Fruit fly (Drosophila melanogaster) whole organism, embryonic: ENCODE results near the gene CG12594.
A peak's percentile ranks its signal among the peaks of the same experiment; 100 is the strongest.

Source experiments
- Abd-B ChIP-seq: fragments of 200-800 bp; sonication (Bioruptor generic); optimal IDR thresholded peaks from 2 replicates; lab custom pipeline; 2018; ENCODE audit warnings: missing biosample characterization, mild to moderate bottlenecking, missing genetic modification characterization, moderate library complexity
- Antp ChIP-seq: fragments of 200-800 bp; sonication (Bioruptor generic); optimal IDR thresholded peaks from 3 replicates; lab custom pipeline; 2016; ENCODE audit warnings: missing biosample characterization, missing genetic modification characterization
- BtbVII ChIP-seq: fragments of 200-800 bp; sonication (Bioruptor generic); optimal IDR thresholded peaks from 3 replicates; lab custom pipeline; 2017; ENCODE audit warnings: missing biosample characterization, mild to moderate bottlenecking, missing genetic modification characterization
- CG10979 ChIP-seq: fragments of 200-800 bp; sonication (Bioruptor generic); optimal IDR thresholded peaks from 2 replicates; lab custom pipeline; 2018; ENCODE audit warnings: missing biosample characterization, mild to moderate bottlenecking, missing genetic modification characterization, moderate library complexity
- CG11085 ChIP-seq: fragments of 200-800 bp; sonication (Bioruptor generic); IDR thresholded peaks from 2 replicates; pipeline ENCODE4 v1.3.6; 2022; ENCODE audit warnings: missing biosample characterization, missing genetic modification characterization
- CG12071 ChIP-seq: fragments of 200-800 bp; sonication (Bioruptor generic); optimal IDR thresholded peaks from 3 replicates; lab custom pipeline; 2018; ENCODE audit warnings: missing biosample characterization, mild to moderate bottlenecking, missing genetic modification characterization
- CG12219 ChIP-seq: fragments of 200-800 bp; sonication (Bioruptor generic); optimal IDR thresholded peaks from 3 replicates; lab custom pipeline; 2018; ENCODE audit warnings: missing biosample characterization, mild to moderate bottlenecking, missing genetic modification characterization
- CG12744 ChIP-seq: fragments of 200-800 bp; sonication (Bioruptor generic); optimal IDR thresholded peaks from 2 replicates; lab custom pipeline; 2016; ENCODE audit warnings: missing biosample characterization, missing genetic modification characterization
- CG1603 ChIP-seq: fragments of 200-800 bp; sonication (Bioruptor generic); optimal IDR thresholded peaks from 2 replicates; lab custom pipeline; 2019; ENCODE audit warnings: missing biosample characterization, mild to moderate bottlenecking, missing genetic modification characterization, moderate library complexity
- CG17568 ChIP-seq: fragments of 200-800 bp; sonication (Bioruptor generic); optimal IDR thresholded peaks from 2 replicates; lab custom pipeline; 2018; ENCODE audit warnings: missing biosample characterization, mild to moderate bottlenecking, missing genetic modification characterization, moderate library complexity
- CG17829 ChIP-seq: fragments of 200-800 bp; optimal IDR thresholded peaks from 2 replicates; lab custom pipeline; 2019; ENCODE audit warnings: missing biosample characterization, mild to moderate bottlenecking, missing genetic modification characterization, moderate library complexity
- CG17912 ChIP-seq: fragments of 200-800 bp; sonication (Bioruptor generic); optimal IDR thresholded peaks from 2 replicates; lab custom pipeline; 2018; ENCODE audit warnings: missing biosample characterization, mild to moderate bottlenecking, missing genetic modification characterization
- CG1832 ChIP-seq: fragments of 200-800 bp; sonication (Bioruptor generic); optimal IDR thresholded peaks from 2 replicates; lab custom pipeline; 2017; ENCODE audit warnings: missing biosample characterization, mild to moderate bottlenecking, missing genetic modification characterization, inconsistent platforms
- CG2116 ChIP-seq: fragments of 200-800 bp; sonication (Bioruptor generic); optimal IDR thresholded peaks from 3 replicates; lab custom pipeline; 2018; ENCODE audit warnings: missing biosample characterization, mild to moderate bottlenecking, missing genetic modification characterization
- CG33213 ChIP-seq: fragments of 200-800 bp; sonication (Bioruptor generic); optimal IDR thresholded peaks from 3 replicates; lab custom pipeline; 2016; ENCODE audit warnings: missing biosample characterization, missing genetic modification characterization
- CG4707 ChIP-seq: fragments of 200-800 bp; sonication (Bioruptor generic); optimal IDR thresholded peaks from 2 replicates; lab custom pipeline; 2018; ENCODE audit warnings: missing biosample characterization, mild to moderate bottlenecking, missing genetic modification characterization, moderate library complexity
- CG9727 ChIP-seq: fragments of 200-800 bp; sonication (Bioruptor generic); optimal IDR thresholded peaks from 3 replicates; lab custom pipeline; 2017; ENCODE audit warnings: missing biosample characterization, mild to moderate bottlenecking, missing genetic modification characterization
- E2f2 ChIP-seq: fragments of 200-800 bp; sonication (Bioruptor generic); IDR thresholded peaks from 2 replicates; pipeline ENCODE4 v1.3.6; 2022; ENCODE audit warnings: missing biosample characterization, missing genetic modification characterization
- Hr51 ChIP-seq, 2 experiments: fragments of 200-800 bp; sonication (Bioruptor generic); optimal IDR thresholded peaks; 2 replicates in 1 of 2; 3 replicates in 1 of 2; lab custom pipeline; 2016 to 2018; ENCODE audit warnings: missing biosample characterization in 2 of 2, missing genetic modification characterization in 2 of 2, mild to moderate bottlenecking in 1 of 2, moderate library complexity in 1 of 2
- Lhr ChIP-seq: fragments of 200-800 bp; sonication (Bioruptor generic); optimal IDR thresholded peaks from 3 replicates; lab custom pipeline; 2017; ENCODE audit warnings: mild to moderate bottlenecking, missing biosample characterization, missing genetic modification reagents, missing genetic modification characterization
- Lpt ChIP-seq: fragments of >200 bp; optimal IDR thresholded peaks from 2 replicates; lab custom pipeline; 2018; ENCODE audit warnings: missing biosample characterization, missing genetic modification characterization
- PHDP ChIP-seq: fragments of 200-800 bp; sonication (Bioruptor generic); optimal IDR thresholded peaks from 3 replicates; lab custom pipeline; 2018; ENCODE audit warnings: missing biosample characterization, mild to moderate bottlenecking, missing genetic modification characterization, moderate library complexity
- Ptx1 ChIP-seq: fragments of 200-800 bp; sonication (Bioruptor generic); IDR thresholded peaks from 2 replicates; pipeline ENCODE4 v1.3.6; 2022; ENCODE audit warnings: missing biosample characterization, missing genetic modification characterization
- Rx ChIP-seq: fragments of 200-800 bp; sonication (Bioruptor generic); IDR thresholded peaks from 2 replicates; pipeline ENCODE4 v1.3.6; 2022; ENCODE audit warnings: missing biosample characterization, missing genetic modification characterization
- Side ChIP-seq: fragments of 200-800 bp; sonication (Bioruptor generic); optimal IDR thresholded peaks from 2 replicates; lab custom pipeline; 2016; ENCODE audit warnings: missing biosample characterization, missing genetic modification characterization
- Sox100B ChIP-seq: fragments of 200-800 bp; sonication (Bioruptor generic); optimal IDR thresholded peaks from 3 replicates; lab custom pipeline; 2018; ENCODE audit warnings: missing biosample characterization, mild to moderate bottlenecking, missing genetic modification characterization
- Stat92E ChIP-seq, 3 experiments: fragments of >200 bp in 2 of 3; fragments of 200-800 bp in 1 of 3; sonication (Bioruptor generic) in 1 of 3; optimal IDR thresholded peaks; 2 replicates each; lab custom pipeline; 2017 to 2019; ENCODE audit warnings: missing biosample characterization in 3 of 3, missing genetic modification characterization in 3 of 3, mild to moderate bottlenecking in 1 of 3, moderate library complexity in 1 of 3
- Xbp1 ChIP-seq: fragments of 200-800 bp; sonication (Bioruptor generic); optimal IDR thresholded peaks from 3 replicates; lab custom pipeline; 2016; ENCODE audit warnings: missing biosample characterization, mild to moderate bottlenecking, missing genetic modification characterization
- ab ChIP-seq: fragments of 200-800 bp; sonication (Bioruptor generic); optimal IDR thresholded peaks from 2 replicates; lab custom pipeline; 2016; ENCODE audit warnings: missing biosample characterization, missing genetic modification characterization
- bsh ChIP-seq, 2 experiments: fragments of 200-800 bp; sonication (Bioruptor generic); optimal IDR thresholded peaks; 2 replicates each; lab custom pipeline; 2017 to 2018; ENCODE audit warnings: mild to moderate bottlenecking in 2 of 2, missing biosample characterization in 2 of 2, missing genetic modification characterization in 2 of 2, moderate library complexity in 1 of 2
- corto ChIP-seq: fragments of 200-800 bp; sonication (Bioruptor generic); optimal IDR thresholded peaks from 2 replicates; lab custom pipeline; 2016; ENCODE audit warnings: missing biosample characterization, mild to moderate bottlenecking, missing genetic modification characterization, moderate library complexity
- dmrt11E ChIP-seq: fragments of 200-800 bp; sonication (Bioruptor generic); optimal IDR thresholded peaks from 3 replicates; lab custom pipeline; 2018; ENCODE audit warnings: missing biosample characterization, mild to moderate bottlenecking, missing genetic modification characterization, moderate library complexity
- dpn ChIP-seq, 2 experiments: fragments of 200-800 bp; sonication (Bioruptor generic); optimal IDR thresholded peaks; 3 replicates each; lab custom pipeline; 2016; ENCODE audit warnings: missing biosample characterization in 2 of 2, missing genetic modification characterization in 2 of 2
- ems ChIP-seq: fragments of 200-800 bp; sonication (Bioruptor generic); optimal IDR thresholded peaks from 3 replicates; lab custom pipeline; 2016; ENCODE audit warnings: missing biosample characterization, missing genetic modification characterization
- fd102C ChIP-seq: fragments of 200-800 bp; sonication (Bioruptor generic); optimal IDR thresholded peaks from 2 replicates; lab custom pipeline; 2018; ENCODE audit warnings: missing biosample characterization, mild to moderate bottlenecking, missing genetic modification characterization, moderate library complexity
- fu2 ChIP-seq: fragments of 200-800 bp; sonication (Bioruptor generic); optimal IDR thresholded peaks from 2 replicates; lab custom pipeline; 2016; ENCODE audit warnings: missing biosample characterization, missing genetic modification characterization
- gem ChIP-seq: fragments of 200-800 bp; sonication (Bioruptor generic); optimal IDR thresholded peaks from 2 replicates; lab custom pipeline; 2019; ENCODE audit warnings: missing biosample characterization, mild to moderate bottlenecking, missing genetic modification characterization, moderate library complexity
- hbn ChIP-seq: fragments of 200-800 bp; sonication (Bioruptor generic); IDR thresholded peaks from 2 replicates; pipeline ENCODE4 v1.3.6; 2022; ENCODE audit warnings: missing biosample characterization, missing genetic modification characterization; ENCODE audit not compliant: partially characterized antibody
- ind ChIP-seq: fragments of 200-800 bp; sonication (Bioruptor generic); optimal IDR thresholded peaks from 3 replicates; lab custom pipeline; 2016; ENCODE audit warnings: missing biosample characterization, missing genetic modification characterization
- lab ChIP-seq: fragments of 200-800 bp; sonication (Bioruptor generic); optimal IDR thresholded peaks from 3 replicates; lab custom pipeline; 2017; ENCODE audit warnings: missing biosample characterization, missing genetic modification characterization, mild to moderate bottlenecking, moderate library complexity, missing genetic modification reagents
- nerfin-1 ChIP-seq: fragments of 200-800 bp; sonication (Bioruptor generic); optimal IDR thresholded peaks from 3 replicates; lab custom pipeline; 2019; ENCODE audit warnings: missing biosample characterization, mild to moderate bottlenecking, missing genetic modification characterization, moderate library complexity
- onecut ChIP-seq: fragments of 200-800 bp; sonication (Bioruptor generic); IDR thresholded peaks from 2 replicates; pipeline ENCODE4 v1.3.6; 2022; ENCODE audit warnings: missing biosample characterization, missing genetic modification characterization
- otp ChIP-seq: fragments of 200-800 bp; sonication (Bioruptor generic); IDR thresholded peaks from 3 replicates; pipeline ENCODE4, ENCODE4 v1.3.6; 2022; ENCODE audit warnings: missing biosample characterization, missing genetic modification characterization
- pho ChIP-seq: fragments of 200-800 bp; sonication (Bioruptor generic); optimal IDR thresholded peaks from 2 replicates; lab custom pipeline; 2016; ENCODE audit warnings: missing biosample characterization, missing genetic modification characterization
- pros ChIP-seq: fragments of 200-800 bp; sonication (Bioruptor generic); optimal IDR thresholded peaks from 3 replicates; lab custom pipeline; 2019; ENCODE audit warnings: missing biosample characterization, mild to moderate bottlenecking, missing genetic modification characterization, moderate library complexity
- sd ChIP-seq: fragments of 200-800 bp; sonication (Bioruptor generic); optimal IDR thresholded peaks from 3 replicates; lab custom pipeline; 2018; ENCODE audit warnings: missing biosample characterization, mild to moderate bottlenecking, missing genetic modification characterization, moderate library complexity
- sim ChIP-seq: fragments of 200-800 bp; sonication (Bioruptor generic); IDR thresholded peaks from 2 replicates; pipeline ENCODE4 v1.3.6; 2022; ENCODE audit warnings: missing biosample characterization, missing genetic modification characterization
- tio ChIP-seq: fragments of 200-800 bp; sonication (Bioruptor generic); optimal IDR thresholded peaks from 2 replicates; lab custom pipeline; 2017; ENCODE audit warnings: missing biosample characterization, missing genetic modification characterization, inconsistent platforms

CG12594 gene

dm6 chr3R:11760669-11761387 is 39.3 kb downstream of the CG12594 start (continued):
- peak; percentile 99 for TF ChIP-seq CG1603 (tag; lab: Kevin White, UChicago)
- TF ChIP-seq Stat92E (GFP tag; optimal IDR thresholded peaks at IDR 0.05; lab: Kevin White, UChicago), result peak in 1 of 3 experiments; percentile 100
- TF ChIP-seq CG11085 (GFP tag; lab: Robert Waterston, UW), result no peak
- peak; percentile 100 for TF ChIP-seq CG33213 (GFP tag; lab: Kevin White, UChicago)
- no peak for TF ChIP-seq hbn
- TF ChIP-seq CG1832 (GFP tag; lab: Kevin White, UChicago), result peak; percentile 71
- TF ChIP-seq Rx, result no peak
- TF ChIP-seq Lhr, result peak; percentile 99
- TF ChIP-seq CG12071 (GFP tag; lab: Kevin White, UChicago), result peak; percentile 100
- TF ChIP-seq CG9727 (GFP tag; lab: Kevin White, UChicago), result peak; percentile 100
- TF ChIP-seq ems (GFP tag; lab: Kevin White, UChicago), result peak; percentile 100
- TF ChIP-seq Side (GFP tag; lab: Kevin White, UChicago), result peak; percentile 100
- peak; percentile 100 for TF ChIP-seq CG17829
- no peak for TF ChIP-seq E2f2
- peak; percentile 100 for TF ChIP-seq ind (GFP tag; lab: Kevin White, UChicago)
- peak; percentile 96 for TF ChIP-seq pros (GFP tag; lab: Kevin White, UChicago)
- TF ChIP-seq Xbp1 (GFP tag; lab: Kevin White, UChicago), result peak; percentile 100
- no peak for TF ChIP-seq otp (GFP tag; lab: Robert Waterston, UW)
- TF ChIP-seq fu2, result peak; percentile 100
- TF ChIP-seq CG4707 (GFP tag; lab: Kevin White, UChicago), result peak; percentile 99
- TF ChIP-seq Antp (GFP tag; lab: Kevin White, UChicago), result peak; percentile 100
- no peak for TF ChIP-seq Lpt (GFP tag; lab: Kevin White, UChicago)
- peak; percentile 100 for TF ChIP-seq lab (GFP tag; lab: Kevin White, UChicago)
- peak; percentile 100 for TF ChIP-seq CG10979 (tag; lab: Kevin White, UChicago)
- TF ChIP-seq nerfin-1 (tag; lab: Kevin White, UChicago), result peak; percentile 99
- TF ChIP-seq sd (tag; lab: Kevin White, UChicago), result peak; percentile 99
- TF ChIP-seq corto (GFP tag; lab: Kevin White, UChicago), result peak; percentile 100
- peak; percentile 100 for TF ChIP-seq Abd-B (GFP tag; lab: Kevin White, UChicago)
- TF ChIP-seq Ptx1 (GFP tag; lab: Robert Waterston, UW), result no peak
- peak; percentile 100 for TF ChIP-seq tio (GFP tag; lab: Kevin White, UChicago)
- peak; percentile 100 for TF ChIP-seq dpn (GFP tag; optimal IDR thresholded peaks at IDR 0.05; lab: Kevin White, UChicago)
- TF ChIP-seq CG2116 (GFP tag; lab: Kevin White, UChicago), result peak; percentile 93
- peak; percentile 100 for TF ChIP-seq gem (tag; lab: Kevin White, UChicago)
- TF ChIP-seq ab (GFP tag; lab: Kevin White, UChicago), result peak; percentile 100
- TF ChIP-seq CG12219 (GFP tag; lab: Kevin White, UChicago), result peak; percentile 100
- peak; percentile 99 for TF ChIP-seq onecut (GFP tag; lab: Robert Waterston, UW)
- TF ChIP-seq Sox100B (GFP tag; lab: Kevin White, UChicago), result peak; percentile 99
- TF ChIP-seq CG17568 (GFP tag; lab: Kevin White, UChicago), result peak; percentile 100
- peak; percentile 100 for TF ChIP-seq Hr51 (GFP tag; optimal IDR thresholded peaks at IDR 0.05; lab: Kevin White, UChicago)
- TF ChIP-seq bsh (GFP tag; optimal IDR thresholded peaks at IDR 0.05; lab: Kevin White, UChicago), result peak; percentile 100
- TF ChIP-seq sim, result no peak
- TF ChIP-seq pho (GFP tag; lab: Kevin White, UChicago), result peak; percentile 100
- peak; percentile 100 for TF ChIP-seq BtbVII (GFP tag; lab: Kevin White, UChicago)
- TF ChIP-seq CG12744 (GFP tag; lab: Kevin White, UChicago), result peak; percentile 100
- TF ChIP-seq dmrt11E (tag; lab: Kevin White, UChicago), result peak; percentile 100
- peak; percentile 100 for TF ChIP-seq PHDP (tag; lab: Kevin White, UChicago)
- peak; percentile 99 for TF ChIP-seq CG17912 (GFP tag; lab: Kevin White, UChicago)
- peak; percentile 99 for TF ChIP-seq fd102C (GFP tag; lab: Kevin White, UChicago)
